Fruit fly (Drosophila melanogaster): ENCODE data around the gene RpL3.
A peak's percentile ranks its signal among the peaks of the same experiment; 100 is the strongest.

Gene RpL3

dm6 chr3R:11226496-11226895 lies 4.8 kb downstream of the RpL3 start, which contains the start of gene CG17726 (continued):
- TF ChIP-seq Ets97D (GFP tag; optimal IDR thresholded peaks at IDR 0.05) (peak; percentile 46), unpg (GFP tag; optimal IDR thresholded peaks at IDR 0.05) (peak; percentile 99), salm (tag; optimal IDR thresholded peaks at IDR 0.05) (peak; percentile 97), CG6854 (GFP tag; optimal IDR thresholded peaks at IDR 0.05) (peak; percentile 89), B-H2 (GFP tag; optimal IDR thresholded peaks at IDR 0.05) (peak; percentile 92), Hand (GFP tag; optimal IDR thresholded peaks at IDR 0.05) (peak; percentile 92), bsh (GFP tag; optimal IDR thresholded peaks at IDR 0.05) (peak; percentile 62 to 99), D19B (GFP tag; optimal IDR thresholded peaks at IDR 0.05) (peak; percentile 99), CG18619 (GFP tag; optimal IDR thresholded peaks at IDR 0.05) (peak; percentile 94), mam (GFP tag; optimal IDR thresholded peaks at IDR 0.05) (peak; percentile 90), Ravus (GFP tag; IDR thresholded peaks at IDR 0.05) (peak; percentile 95), CG13287 (GFP tag; IDR thresholded peaks at IDR 0.05; ENCODE audit: partially characterized antibody) (peak; percentile 56; the same call in 1 of the 2 replicates), CG7987 (GFP tag; optimal IDR thresholded peaks at IDR 0.05) (peak; percentile 65), CG6175 (GFP tag; IDR thresholded peaks at IDR 0.05) (peak; percentile 87), CG8290 (GFP tag; optimal IDR thresholded peaks at IDR 0.05) (peak; percentile 94), CG8290 (tag; optimal IDR thresholded peaks at IDR 0.05) (peak in 1 of 2 experiments; percentile 75), CG11695 (GFP tag; IDR thresholded peaks at IDR 0.05) (peak; percentile 98), hbn (GFP tag; IDR thresholded peaks at IDR 0.05; ENCODE audit: partially characterized antibody) (no peak), CG18764 (GFP tag; optimal IDR thresholded peaks at IDR 0.05) (peak; percentile 89), kah (GFP tag; optimal IDR thresholded peaks at IDR 0.05) (peak; percentile 85), tin (GFP tag; optimal IDR thresholded peaks at IDR 0.05) (peak; percentile 95), nau (GFP tag; optimal IDR thresholded peaks at IDR 0.05) (no peak), CG1647 (GFP tag; optimal IDR thresholded peaks at IDR 0.05) (peak; percentile 80), CG12155 (GFP tag; optimal IDR thresholded peaks at IDR 0.05) (peak; percentile 95), Optix (GFP tag; IDR thresholded peaks at IDR 0.05) (peak; percentile 58; the same call in 1 of the 3 replicates), nerfin-2 (GFP tag; IDR thresholded peaks at IDR 0.05; ENCODE audit: partially characterized antibody) (no peak), pnt (GFP tag; optimal IDR thresholded peaks at IDR 0.05) (peak; percentile 86), zfh2 (GFP tag; optimal IDR thresholded peaks at IDR 0.05) (peak; percentile 81), oc (tag; optimal IDR thresholded peaks at IDR 0.05) (peak; percentile 98), CG2202 (tag; optimal IDR thresholded peaks at IDR 0.05) (peak; percentile 95), CG2120 (GFP tag; optimal IDR thresholded peaks at IDR 0.05) (peak; percentile 97), gce (GFP tag; IDR thresholded peaks at IDR 0.05) (peak; percentile 98), gfzf (GFP tag; optimal IDR thresholded peaks at IDR 0.05) (peak; percentile 20), CG10209 (GFP tag; optimal IDR thresholded peaks at IDR 0.05) (peak; percentile 97), ttk (GFP tag; IDR thresholded peaks at IDR 0.05) (peak; percentile 98), emc (GFP tag; optimal IDR thresholded peaks at IDR 0.05) (peak; percentile 54), CG3281 (GFP tag; optimal IDR thresholded peaks at IDR 0.05) (peak; percentile 91), CG5245 (GFP tag; optimal IDR thresholded peaks at IDR 0.05) (peak; percentile 84), Ets65A (GFP tag) (peak; percentile 91), Abd-B (GFP tag; optimal IDR thresholded peaks at IDR 0.05) (peak; percentile 94), CG8388 (GFP tag; optimal IDR thresholded peaks at IDR 0.05) (peak; percentile 98), pfk (GFP tag; optimal IDR thresholded peaks at IDR 0.05) (no peak), Camta (GFP tag; optimal IDR thresholded peaks at IDR 0.05) (peak; percentile 95), CG4424 (GFP tag; optimal IDR thresholded peaks at IDR 0.05) (peak; percentile 97), CG31365 (tag; optimal IDR thresholded peaks at IDR 0.05) (peak; percentile 81), zfh1 (GFP tag; IDR thresholded peaks at IDR 0.05) (peak; percentile 98), NK7.1 (GFP tag; optimal IDR thresholded peaks at IDR 0.05) (peak; percentile 82), da (GFP tag; optimal IDR thresholded peaks at IDR 0.05) (peak; percentile 88), trem (tag; optimal IDR thresholded peaks at IDR 0.05) (peak; percentile 99), Aef1 (GFP tag; IDR thresholded peaks at IDR 0.05) (peak; percentile 97), CG7928 (GFP tag; optimal IDR thresholded peaks at IDR 0.05) (peak; percentile 65)
